Worm (Caenorhabditis elegans) whole organism, L1 larva: Measurements from ENCODE around the gene hic-1.

Experiments used
- C16A3.4 ChIP-seq: fragments of 150-350 bp; optimal IDR thresholded peaks from 2 replicates; lab custom pipeline; 2014; ENCODE audit warnings: missing biosample characterization, missing genetic modification characterization
- aly-2 ChIP-seq: fragments of 150-350 bp; optimal IDR thresholded peaks from 2 replicates; lab custom pipeline; 2014; ENCODE audit warnings: missing biosample characterization, missing genetic modification characterization
- ceh-82 ChIP-seq, 3 experiments: fragments of 150-350 bp in 1 of 3; sonication (generic microtip) in 2 of 3; optimal IDR thresholded peaks; 2 replicates each; lab custom pipeline; 2014 to 2017; ENCODE audit warnings: missing biosample characterization in 3 of 3, missing genetic modification characterization in 3 of 3
- lin-15B ChIP-seq: fragments of 150-350 bp; sonication (generic microtip); optimal IDR thresholded peaks from 3 replicates; lab custom pipeline; 2014; ENCODE audit warnings: missing biosample characterization, missing genetic modification characterization
- nhr-11 ChIP-seq: fragments of 150-350 bp; optimal IDR thresholded peaks from 2 replicates; lab custom pipeline; 2014; ENCODE audit warnings: missing biosample characterization, missing genetic modification characterization
- nhr-85 ChIP-seq: sonication (generic microtip); peaks from one replicate; lab custom pipeline; 2016; ENCODE audit warnings: missing genetic modification characterization, inconsistent platforms, missing compliant biosample characterization

DNA sequence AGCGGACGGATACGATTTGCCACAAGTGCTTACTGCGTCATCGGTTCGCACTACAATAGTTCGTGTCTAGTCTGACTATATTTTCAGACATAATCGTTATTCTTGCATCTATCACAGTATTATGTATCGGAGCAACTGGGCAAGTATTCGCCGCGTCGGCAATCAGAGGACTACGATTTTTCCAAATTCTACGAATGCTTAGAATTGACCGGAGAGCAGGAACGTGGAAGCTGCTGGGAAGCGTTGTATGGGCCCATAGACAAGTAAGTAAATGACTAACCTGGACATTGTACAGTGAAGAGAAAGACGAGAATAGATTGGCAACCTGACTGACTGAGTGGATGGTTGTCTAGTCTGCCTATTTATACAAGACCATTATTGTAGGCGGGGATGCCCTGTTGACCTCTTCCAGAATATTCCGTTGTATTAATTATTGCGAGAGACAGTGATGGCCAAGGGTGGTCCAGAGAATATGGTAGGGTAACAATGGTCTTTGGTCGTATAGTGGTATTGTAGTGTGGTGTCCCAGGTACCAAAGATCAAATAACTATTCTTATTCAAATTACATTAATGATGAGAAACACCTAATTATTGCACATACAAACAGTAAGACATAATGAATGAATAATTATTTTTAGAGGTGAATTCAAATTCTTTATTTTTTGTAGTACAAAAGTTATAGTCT is 24.1 kb upstream of the hic-1 start, which contains the start of gene clec-266:
- TF ChIP-seq ceh-82 (tag; optimal IDR thresholded peaks at IDR 0.05; lab: Kevin White, UChicago) (no peak), lin-15B (tag; lab: Kevin White, UChicago) (no peak), C16A3.4 (tag; lab: Kevin White, UChicago) (no peak), aly-2 (tag; lab: Kevin White, UChicago) (no peak), nhr-85 (tag; lab: Kevin White, UChicago) (no peak), nhr-11 (tag; lab: Kevin White, UChicago) (no peak)
